Worm (Caenorhabditis elegans): ENCODE measurements around the gene mans-2.

Gene mans-2

ce11 chrV:11933196-11934028 is 51.9 kb downstream of the mans-2 start, which contains the start of the genes aman-2 and F58H1.3 (continued):
- TF ChIP-seq rnt-1 (tag; optimal IDR thresholded peaks at IDR 0.05) (peak; percentile 48), ceh-48 (tag; optimal IDR thresholded peaks at IDR 0.05) (peak; percentile 35), ets-4 (tag; optimal IDR thresholded peaks at IDR 0.05) (peak; percentile 81), unc-42 (tag; optimal IDR thresholded peaks at IDR 0.05) (peak; percentile 63), tbx-7 (tag; optimal IDR thresholded peaks at IDR 0.05) (peak; percentile 82), ceh-18 (tag; optimal IDR thresholded peaks at IDR 0.05) (peak; percentile 38), nfya-1 (tag; optimal IDR thresholded peaks at IDR 0.05) (no peak), unc-3 (GFP tag; conservative IDR thresholded peaks at IDR 0.05) (no peak), unc-3 (tag; optimal IDR thresholded peaks at IDR 0.05) (peak; percentile 68), pros-1 (tag; optimal IDR thresholded peaks at IDR 0.05) (no peak), tbx-2 (tag; optimal IDR thresholded peaks at IDR 0.05) (peak; percentile 89), ceh-24 (tag; optimal IDR thresholded peaks at IDR 0.05) (no peak), pag-3 (tag; optimal IDR thresholded peaks at IDR 0.05; ENCODE audit: borderline replicate concordance) (no peak), fkh-6 (tag; optimal IDR thresholded peaks at IDR 0.05) (no peak), mec-3 (tag; optimal IDR thresholded peaks at IDR 0.05; ENCODE audit: borderline replicate concordance) (no peak), ama-1 (optimal IDR thresholded peaks at IDR 0.05) (no peak), zip-5 (tag; optimal IDR thresholded peaks at IDR 0.05) (peak; percentile 96), ref-2 (tag; optimal IDR thresholded peaks at IDR 0.05) (peak; percentile 86)

Measured in whole organism, late embryonic.